Worm (Caenorhabditis elegans) whole organism, L2 larva: ENCODE measurements around the gene R04B5.11.

Source experiments
- R02D3.7 ChIP-seq: fragments of 150-350 bp; optimal IDR thresholded peaks from 2 replicates; lab custom pipeline; 2014; ENCODE audit warnings: missing biosample characterization, missing genetic modification characterization
- Y55F3AM.14 ChIP-seq: fragments of 200-800 bp; sonication (Bioruptor generic); optimal IDR thresholded peaks from 2 replicates; lab custom pipeline; 2018; ENCODE audit warnings: mild to moderate bottlenecking, missing genetic modification characterization, missing compliant biosample characterization
- ZK546.5 ChIP-seq: sonication (generic microtip); optimal IDR thresholded peaks from 2 replicates; lab custom pipeline; 2017; ENCODE audit warnings: missing biosample characterization, missing genetic modification characterization
- alr-1 ChIP-seq: fragments of 150-350 bp; optimal IDR thresholded peaks from 2 replicates; lab custom pipeline; 2014; ENCODE audit warnings: missing biosample characterization, missing genetic modification characterization
- aly-2 ChIP-seq: fragments of 150-350 bp; optimal IDR thresholded peaks from 2 replicates; lab custom pipeline; 2014; ENCODE audit warnings: missing biosample characterization, missing genetic modification characterization
- blmp-1 ChIP-seq: sonication (generic microtip); optimal IDR thresholded peaks from 2 replicates; lab custom pipeline; 2017; ENCODE audit warnings: missing genetic modification characterization, mild to moderate bottlenecking, missing compliant biosample characterization, antibody characterized with exemption, moderate library complexity; ENCODE audit not compliant: insufficient read depth
- ceh-16 ChIP-seq: fragments of 150-350 bp; optimal IDR thresholded peaks from 2 replicates; lab custom pipeline; 2014; ENCODE audit warnings: missing biosample characterization, missing genetic modification characterization
- ceh-82 ChIP-seq: fragments of 150-350 bp; optimal IDR thresholded peaks from 2 replicates; lab custom pipeline; 2014; ENCODE audit warnings: missing biosample characterization, missing genetic modification characterization
- crh-2 ChIP-seq: sonication (generic microtip); optimal IDR thresholded peaks from 2 replicates; lab custom pipeline; 2017; ENCODE audit warnings: missing biosample characterization, missing genetic modification characterization
- fos-1 ChIP-seq: fragments of 150-350 bp; optimal IDR thresholded peaks from 2 replicates; lab custom pipeline; 2014; ENCODE audit warnings: missing biosample characterization, missing genetic modification characterization
- gmeb-1 ChIP-seq: fragments of 150-350 bp; optimal IDR thresholded peaks from 2 replicates; lab custom pipeline; 2014; ENCODE audit warnings: missing biosample characterization, missing genetic modification characterization
- lin-13 ChIP-seq: fragments of 150-350 bp; optimal IDR thresholded peaks from 2 replicates; lab custom pipeline; 2014; ENCODE audit warnings: missing biosample characterization, missing genetic modification reagents, missing genetic modification characterization
- mdl-1 ChIP-seq, 2 experiments: fragments of 150-350 bp in 1 of 2; sonication (generic microtip) in 1 of 2; optimal IDR thresholded peaks; 2 replicates each; lab custom pipeline; 2017; ENCODE audit warnings: missing biosample characterization in 2 of 2, missing genetic modification characterization in 2 of 2
- nhr-10 ChIP-seq: sonication (generic microtip); optimal IDR thresholded peaks from 2 replicates; lab custom pipeline; 2017; ENCODE audit warnings: missing biosample characterization, missing genetic modification characterization
- nhr-11 ChIP-seq: fragments of 150-350 bp; optimal IDR thresholded peaks from 2 replicates; lab custom pipeline; 2014; ENCODE audit warnings: missing biosample characterization, missing genetic modification characterization
- nhr-12 ChIP-seq: fragments of 150-350 bp; optimal IDR thresholded peaks from 2 replicates; lab custom pipeline; 2014; ENCODE audit warnings: missing biosample characterization, missing genetic modification characterization
- nhr-129 ChIP-seq: fragments of 150-350 bp; optimal IDR thresholded peaks from 2 replicates; lab custom pipeline; 2014; ENCODE audit warnings: missing biosample characterization, missing genetic modification characterization
- nhr-21 ChIP-seq: fragments of 150-350 bp; optimal IDR thresholded peaks from 2 replicates; lab custom pipeline; 2014; ENCODE audit warnings: missing biosample characterization, missing genetic modification characterization
- nhr-237 ChIP-seq: fragments of 150-350 bp; optimal IDR thresholded peaks from 2 replicates; lab custom pipeline; 2014; ENCODE audit warnings: missing biosample characterization, missing genetic modification characterization
- nhr-25 ChIP-seq: fragments of 150-350 bp; sonication (generic microtip); optimal IDR thresholded peaks from 3 replicates; lab custom pipeline; 2014; ENCODE audit warnings: missing biosample characterization, missing genetic modification characterization
- nhr-77 ChIP-seq: fragments of 150-350 bp; optimal IDR thresholded peaks from 2 replicates; lab custom pipeline; 2014; ENCODE audit warnings: missing biosample characterization, missing genetic modification characterization
- peb-1 ChIP-seq: fragments of 150-350 bp; optimal IDR thresholded peaks from 2 replicates; lab custom pipeline; 2014; ENCODE audit warnings: missing biosample characterization, missing genetic modification characterization
- skn-1 ChIP-seq: sonication (generic microtip); optimal IDR thresholded peaks from 2 replicates; lab custom pipeline; 2017; ENCODE audit warnings: missing biosample characterization, missing genetic modification characterization
- sma-3 ChIP-seq: sonication (generic microtip); optimal IDR thresholded peaks from 2 replicates; lab custom pipeline; 2016; ENCODE audit warnings: missing genetic modification reagents, missing genetic modification characterization, missing compliant biosample characterization
- sma-9 ChIP-seq, 2 experiments: fragments of 150-350 bp in 1 of 2; sonication (generic microtip) in 1 of 2; optimal IDR thresholded peaks; 2 replicates each; lab custom pipeline; 2014 to 2016; ENCODE audit warnings: missing genetic modification characterization in 2 of 2, mild to moderate bottlenecking in 1 of 2, missing biosample characterization in 1 of 2, missing compliant biosample characterization in 1 of 2, missing genetic modification reagents in 1 of 2, moderate library complexity in 1 of 2
- snpc-4 ChIP-seq: fragments of 150-350 bp; optimal IDR thresholded peaks from 2 replicates; lab custom pipeline; 2014; ENCODE audit warnings: missing biosample characterization, missing genetic modification characterization
- unc-39 ChIP-seq: fragments of 150-350 bp; optimal IDR thresholded peaks from 2 replicates; lab custom pipeline; 2014; ENCODE audit warnings: missing biosample characterization, missing genetic modification characterization
- unc-55 ChIP-seq: fragments of 150-350 bp; sonication (generic microtip); optimal IDR thresholded peaks from 3 replicates; lab custom pipeline; 2014; ENCODE audit warnings: missing biosample characterization, missing genetic modification reagents, missing genetic modification characterization
- unc-62 ChIP-seq: fragments of 150-350 bp; optimal IDR thresholded peaks from 2 replicates; lab custom pipeline; 2014; ENCODE audit warnings: missing biosample characterization, missing genetic modification reagents, missing genetic modification characterization
- zag-1 ChIP-seq: fragments of 150-350 bp; optimal IDR thresholded peaks from 2 replicates; lab custom pipeline; 2014; ENCODE audit warnings: missing biosample characterization, missing genetic modification characterization
- ztf-1 ChIP-seq: fragments of 200-800 bp; sonication (Bioruptor generic); conservative IDR thresholded peaks from 2 replicates; pipeline ENCODE4 v1.3.6; 2022; ENCODE audit warnings: missing genetic modification characterization, missing compliant biosample characterization
- ztf-11 ChIP-seq: sonication (generic microtip); optimal IDR thresholded peaks from 2 replicates; lab custom pipeline; 2017; ENCODE audit warnings: missing biosample characterization, missing genetic modification characterization
- ztf-4 ChIP-seq: fragments of 150-350 bp; optimal IDR thresholded peaks from 2 replicates; lab custom pipeline; 2014; ENCODE audit warnings: missing biosample characterization, missing genetic modification characterization

The R04B5.11 gene

ce11 chrV:10114329-10114728 lies 23.3 kb upstream of the R04B5.11 start, which contains the start of gene cht-5:
cht-5 (plus strand) TSS chrV:10114629.
- TF ChIP-seq unc-62 (GFP tag; lab: Kevin White, UChicago) (no peak), nhr-77 (tag; lab: Kevin White, UChicago) (no peak), aly-2 (tag; lab: Kevin White, UChicago) (no peak), nhr-237 (tag; lab: Kevin White, UChicago) (no peak), crh-2 (tag; lab: Kevin White, UChicago) (no peak), gmeb-1 (no peak), nhr-129 (tag; lab: Kevin White, UChicago) (no peak), R02D3.7 (tag; lab: Kevin White, UChicago) (no peak), nhr-11 (no peak)
- TF ChIP-seq, all 48 proteins: peak for 0

ce11 chrV:10112187-10112586 lies 21.1 kb upstream of the R04B5.11 start, which contains the start of gene C08B6.3:
C08B6.3 (minus strand) TSS chrV:10112287.
- TF ChIP-seq alr-1, result no peak
- TF ChIP-seq nhr-12 (tag; lab: Kevin White, UChicago), result no peak
- no peak for TF ChIP-seq mdl-1 (tag; optimal IDR thresholded peaks at IDR 0.05; lab: Kevin White, UChicago)
- no peak for TF ChIP-seq crh-2 (tag; lab: Kevin White, UChicago)
- no peak for TF ChIP-seq unc-55 (GFP tag; lab: Kevin White, UChicago)
- no peak for TF ChIP-seq peb-1 (tag; lab: Kevin White, UChicago)
- no peak for TF ChIP-seq skn-1 (tag; lab: Kevin White, UChicago)
- no peak for TF ChIP-seq nhr-77 (tag; lab: Kevin White, UChicago)
- TF ChIP-seq Y55F3AM.14 (GFP tag; lab: Kevin White, UChicago), result no peak
- TF ChIP-seq sma-3 (GFP tag; lab: Kevin White, UChicago), result no peak
- no peak for TF ChIP-seq R02D3.7 (tag; lab: Kevin White, UChicago)
- TF ChIP-seq ceh-16 (tag; lab: Kevin White, UChicago), result no peak
- no peak for TF ChIP-seq lin-13 (GFP tag; lab: Kevin White, UChicago)
- TF ChIP-seq zag-1 (tag; lab: Kevin White, UChicago), result no peak
- no peak for TF ChIP-seq nhr-21
- TF ChIP-seq blmp-1, result no peak

- no peak for TF ChIP-seq ztf-1 (GFP tag; lab: Robert Waterston, UW)
- no peak for TF ChIP-seq nhr-25 (tag; lab: Kevin White, UChicago)
- no peak for TF ChIP-seq ztf-11 (tag; lab: Kevin White, UChicago)
- TF ChIP-seq peb-1 (tag; lab: Kevin White, UChicago), result no peak
- TF ChIP-seq sma-9 (GFP tag; optimal IDR thresholded peaks at IDR 0.05; lab: Kevin White, UChicago), result no peak
- TF ChIP-seq sma-9 (tag; optimal IDR thresholded peaks at IDR 0.05; lab: Kevin White, UChicago), result no peak
- no peak for TF ChIP-seq unc-39 (tag; lab: Kevin White, UChicago)
- peak; percentile 24 for TF ChIP-seq fos-1 (tag; lab: Kevin White, UChicago)
Measured at ce11 chrV:10111129-10111528, 20.1 kb upstream of the R04B5.11 start.

- TF ChIP-seq ceh-16 (tag; lab: Kevin White, UChicago) (no peak), fos-1 (tag; lab: Kevin White, UChicago) (no peak), ztf-4 (tag; lab: Kevin White, UChicago) (no peak), alr-1 (no peak)
Measured at ce11 chrV:10107309-10107708, 16.3 kb upstream of the R04B5.11 start, which contains the start of gene C08B6.11. C08B6.11 (plus strand) TSS chrV:10107609.

ce11 chrV:10105412-10105811 lies 14.4 kb upstream of the R04B5.11 start, which contains the start of gene C08B6.2:
C08B6.2 (plus strand) TSS chrV:10105712.
- TF ChIP-seq gmeb-1 (no peak), nhr-129 (tag; lab: Kevin White, UChicago) (no peak), nhr-10 (tag; lab: Kevin White, UChicago) (no peak), zag-1 (tag; lab: Kevin White, UChicago) (no peak)

ce11 chrV:10104785-10105310 lies 13.8 kb upstream of the R04B5.11 start, which contains the start of gene ugt-17:
ugt-17 (minus strand) TSS chrV:10104964.
- TF ChIP-seq snpc-4 (tag; lab: Kevin White, UChicago), result no peak
- no peak for TF ChIP-seq ceh-82 (tag; lab: Kevin White, UChicago)
- TF ChIP-seq fos-1 (tag; lab: Kevin White, UChicago), result peak; percentile 67
- TF ChIP-seq gmeb-1, result no peak
- no peak for TF ChIP-seq ceh-16 (tag; lab: Kevin White, UChicago)
- TF ChIP-seq nhr-129 (tag; lab: Kevin White, UChicago), result no peak
- peak; percentile 54 for TF ChIP-seq sma-9 (GFP tag; optimal IDR thresholded peaks at IDR 0.05; lab: Kevin White, UChicago)
- no peak for TF ChIP-seq sma-9 (tag; optimal IDR thresholded peaks at IDR 0.05; lab: Kevin White, UChicago)
- no peak for TF ChIP-seq peb-1 (tag; lab: Kevin White, UChicago)
- no peak for TF ChIP-seq ztf-1 (GFP tag; lab: Robert Waterston, UW)
- no peak for TF ChIP-seq unc-39 (tag; lab: Kevin White, UChicago)
- TF ChIP-seq ZK546.5 (tag; lab: Kevin White, UChicago), result no peak
- TF ChIP-seq mdl-1 (tag; optimal IDR thresholded peaks at IDR 0.05; lab: Kevin White, UChicago), result no peak
- peak; percentile 10 for TF ChIP-seq crh-2 (tag; lab: Kevin White, UChicago)
